Worm (Caenorhabditis elegans): Measurements from ENCODE around the gene klp-11.

DNA sequence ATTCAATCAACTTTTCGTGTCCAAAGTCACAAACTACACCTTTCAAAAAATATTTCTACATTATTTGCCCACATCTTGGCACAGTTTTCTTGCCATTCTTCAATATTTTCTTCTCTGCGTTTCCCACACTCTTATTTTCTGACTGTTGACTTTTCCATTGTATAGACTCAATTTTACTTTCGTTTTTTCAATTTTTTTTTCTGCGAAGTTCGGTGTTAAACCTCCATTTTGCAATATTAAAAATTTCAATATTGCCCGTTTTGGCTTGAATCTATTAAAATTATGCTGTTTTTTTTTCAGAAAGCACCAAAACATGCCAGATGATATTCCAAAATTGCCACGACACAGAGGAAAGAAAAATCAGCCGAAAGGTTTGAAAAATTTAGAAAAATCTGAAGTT lies 2.7 kb upstream of the klp-11 start, which contains the start of gene cdc-50.B:
- TF ChIP-seq C16A3.4 (tag; optimal IDR thresholded peaks at IDR 0.05) (no peak), ama-1 (optimal IDR thresholded peaks at IDR 0.05) (no peak), ztf-4 (tag; optimal IDR thresholded peaks at IDR 0.05) (no peak), unc-62 (GFP tag; optimal IDR thresholded peaks at IDR 0.05) (no peak), hpl-2 (GFP tag; optimal IDR thresholded peaks at IDR 0.05) (no peak), ets-5 (GFP tag; IDR thresholded peaks at IDR 0.05) (no peak), rnt-1 (tag; optimal IDR thresholded peaks at IDR 0.05) (no peak), snpc-4 (tag; optimal IDR thresholded peaks at IDR 0.05) (no peak)
